Fruit fly (Drosophila melanogaster): ENCODE results near the gene GILT1.

DNA sequence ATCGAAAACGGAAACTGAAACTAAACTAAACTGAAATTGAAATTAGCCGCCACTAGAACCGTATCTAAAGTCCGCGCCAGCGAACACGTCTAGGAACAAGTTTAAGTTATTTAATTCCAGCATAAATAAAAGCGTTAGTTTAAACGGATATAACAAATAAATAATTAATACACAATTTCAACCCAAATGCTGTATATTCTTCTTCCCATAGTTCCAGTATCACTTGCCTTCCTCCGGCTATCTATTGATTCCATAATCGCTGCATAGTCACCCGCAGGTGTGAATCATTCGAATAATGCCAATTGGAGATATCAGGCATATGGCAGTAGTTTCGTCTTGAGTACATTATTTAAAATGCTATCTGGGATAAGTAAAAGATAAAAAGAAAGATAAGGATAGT is 16.6 kb downstream of the GILT1 start:
- no peak for TF ChIP-seq fd59A (GFP tag; optimal IDR thresholded peaks at IDR 0.05)
- TF ChIP-seq vri (GFP tag; optimal IDR thresholded peaks at IDR 0.05), result no peak
- no peak for TF ChIP-seq Lpt (GFP tag; optimal IDR thresholded peaks at IDR 0.05)
- TF ChIP-seq Blimp-1 (GFP tag; optimal IDR thresholded peaks at IDR 0.05), result no peak
- TF ChIP-seq CG34406 (GFP tag; optimal IDR thresholded peaks at IDR 0.05), result no peak
- no peak for TF ChIP-seq CG8319 (GFP tag; optimal IDR thresholded peaks at IDR 0.05)
- TF ChIP-seq OdsH (GFP tag; optimal IDR thresholded peaks at IDR 0.05), result no peak
- no peak for TF ChIP-seq Hr39 (GFP tag; optimal IDR thresholded peaks at IDR 0.05)
- no peak for TF ChIP-seq CG6792 (GFP tag; optimal IDR thresholded peaks at IDR 0.05)
- TF ChIP-seq CG6163 (GFP tag; IDR thresholded peaks at IDR 0.05), result no peak
- TF ChIP-seq Sox15 (GFP tag; optimal IDR thresholded peaks at IDR 0.05), result no peak
- no peak for TF ChIP-seq spab (GFP tag; optimal IDR thresholded peaks at IDR 0.05)
- no peak for TF ChIP-seq esn (GFP tag; optimal IDR thresholded peaks at IDR 0.05)
- no peak for TF ChIP-seq CG7368 (GFP tag; optimal IDR thresholded peaks at IDR 0.05)

Measured in whole organism, prepupa.